Worm (Caenorhabditis elegans) whole organism, L2 larva: ENCODE results near the gene F55G11.7.

ENCODE experiments used
- ama-1 ChIP-seq: fragments of 150-350 bp; optimal IDR thresholded peaks from 2 replicates; lab custom pipeline; 2018; ENCODE audit warnings: inconsistent platforms
- lin-39 ChIP-seq: fragments of 150-350 bp; optimal IDR thresholded peaks from 2 replicates; lab custom pipeline; 2014; ENCODE audit warnings: missing biosample characterization, missing genetic modification reagents, missing genetic modification characterization
- unc-55 ChIP-seq: fragments of 150-350 bp; sonication (generic microtip); optimal IDR thresholded peaks from 3 replicates; lab custom pipeline; 2014; ENCODE audit warnings: missing biosample characterization, missing genetic modification reagents, missing genetic modification characterization

- TF ChIP-seq ama-1 (lab: Kevin White, UChicago): no peak
- TF ChIP-seq lin-39: no peak
- no peak for TF ChIP-seq unc-55
Measured at ce11 chrIV:12971994-12972520, 11.8 kb downstream of the F55G11.7 start.
